Worm (Caenorhabditis elegans) whole organism, young adult: ENCODE results near the gene F32E10.9.
A peak's percentile ranks its signal among the peaks of the same experiment; 100 is the strongest.

ENCODE experiments used
- B0035.1 ChIP-seq: sonication (generic microtip); optimal IDR thresholded peaks from 2 replicates; lab custom pipeline; 2016; ENCODE audit warnings: missing genetic modification characterization, mild to moderate bottlenecking, missing compliant biosample characterization, missing genotype, missing genetic modification reagents
- C06A6.2 ChIP-seq: fragments of 200-800 bp; sonication (Bioruptor generic); conservative IDR thresholded peaks from 2 replicates; pipeline ENCODE4 v1.3.6; 2022; ENCODE audit warnings: missing genetic modification characterization, missing compliant biosample characterization
- F22D6.2 ChIP-seq: sonication (generic microtip); optimal IDR thresholded peaks from 2 replicates; lab custom pipeline; 2016; ENCODE audit warnings: mild to moderate bottlenecking, missing genetic modification characterization, missing compliant biosample characterization
- F23B12.7 ChIP-seq: sonication (generic microtip); optimal IDR thresholded peaks from 2 replicates; lab custom pipeline; 2017; ENCODE audit warnings: missing genetic modification characterization, mild to moderate bottlenecking, missing compliant biosample characterization, antibody characterized with exemption, moderate library complexity; ENCODE audit not compliant: insufficient read depth
- F33H1.4 ChIP-seq: fragments of 200-800 bp; sonication (Bioruptor generic); IDR thresholded peaks from 2 replicates; pipeline ENCODE4 v1.3.6; 2022; ENCODE audit warnings: missing genetic modification reagents, missing genetic modification characterization, missing compliant biosample characterization
- F49E8.2 ChIP-seq: sonication (generic microtip); optimal IDR thresholded peaks from 3 replicates; lab custom pipeline; 2017; ENCODE audit warnings: missing genetic modification characterization, mild to moderate bottlenecking, missing compliant biosample characterization, antibody characterized with exemption, moderate library complexity; ENCODE audit not compliant: insufficient read depth
- F52B5.7 ChIP-seq: sonication (generic microtip); optimal IDR thresholded peaks from 2 replicates; lab custom pipeline; 2016; ENCODE audit warnings: mild to moderate bottlenecking, missing genetic modification characterization, missing compliant biosample characterization
- F57A8.1 ChIP-seq: fragments of 200-800 bp; sonication (Bioruptor generic); optimal IDR thresholded peaks from 2 replicates; lab custom pipeline; 2018; ENCODE audit warnings: mild to moderate bottlenecking, missing genetic modification characterization, moderate library complexity, missing compliant biosample characterization
- T07F8.4 ChIP-seq: sonication (generic microtip); optimal IDR thresholded peaks from 2 replicates; lab custom pipeline; 2016; ENCODE audit warnings: mild to moderate bottlenecking, missing genetic modification characterization, moderate library complexity, missing compliant biosample characterization
- T26A5.8 ChIP-seq: sonication (generic microtip); optimal IDR thresholded peaks from 2 replicates; lab custom pipeline; 2016; ENCODE audit warnings: missing genetic modification characterization, missing compliant biosample characterization
- Y56A3A.18 ChIP-seq: fragments of 200-800 bp; sonication (Bioruptor generic); IDR thresholded peaks from 2 replicates; pipeline ENCODE4 v1.3.6; 2022; ENCODE audit warnings: missing genetic modification reagents, missing genetic modification characterization, missing compliant biosample characterization
- Y79H2A.3 ChIP-seq: fragments of 200-800 bp; sonication (Bioruptor generic); conservative IDR thresholded peaks from 2 replicates; pipeline ENCODE4 v1.3.6; 2022; ENCODE audit warnings: missing genetic modification reagents, missing genetic modification characterization, missing compliant biosample characterization
- ama-1 ChIP-seq, 3 experiments: fragments of 150-350 bp in 1 of 3; sonication (generic microtip) in 2 of 3; optimal IDR thresholded peaks; 2 replicates each; lab custom pipeline; 2014 to 2018; ENCODE audit warnings: missing biosample characterization in 2 of 3, missing genetic modification characterization in 2 of 3, missing genetic modification reagents in 2 of 3
- attf-6 ChIP-seq: fragments of 200-800 bp; sonication (Bioruptor generic); IDR thresholded peaks from 2 replicates; pipeline ENCODE4 v1.3.6; 2022; ENCODE audit warnings: missing genetic modification reagents, missing genetic modification characterization, missing compliant biosample characterization
- ccch-3 ChIP-seq: fragments of 200-800 bp; sonication (Bioruptor generic); optimal IDR thresholded peaks from 2 replicates; lab custom pipeline; 2018; ENCODE audit warnings: mild to moderate bottlenecking, missing genetic modification characterization, missing compliant biosample characterization
- cebp-1 ChIP-seq, 2 experiments: fragments of 200-800 bp in 1 of 2; sonication (Bioruptor generic) in 1 of 2; sonication (generic microtip) in 1 of 2; IDR thresholded peaks in 1 of 2; optimal IDR thresholded peaks in 1 of 2; 2 replicates each; pipeline versions ENCODE4 v1.3.6 to Lab custom; 2017 to 2022; ENCODE audit warnings: missing compliant biosample characterization in 2 of 2, missing genetic modification characterization in 2 of 2, mild to moderate bottlenecking in 1 of 2, missing genetic modification reagents in 1 of 2, moderate library complexity in 1 of 2
- ceh-40 ChIP-seq: fragments of 200-800 bp; sonication (Bioruptor generic); IDR thresholded peaks from 2 replicates; pipeline ENCODE4 v1.3.6; 2022; ENCODE audit warnings: missing genetic modification characterization, missing compliant biosample characterization
- ceh-91 ChIP-seq: fragments of 200-800 bp; sonication (Bioruptor generic); IDR thresholded peaks from 2 replicates; pipeline ENCODE4 v1.3.6; 2022; ENCODE audit warnings: missing genetic modification reagents, missing genetic modification characterization, missing compliant biosample characterization
- chd-7 ChIP-seq: sonication (generic microtip); optimal IDR thresholded peaks from 2 replicates; lab custom pipeline; 2016; ENCODE audit warnings: mild to moderate bottlenecking, missing genetic modification characterization, moderate library complexity, missing compliant biosample characterization
- die-1 ChIP-seq: sonication (generic microtip); optimal IDR thresholded peaks from 2 replicates; lab custom pipeline; 2016; ENCODE audit warnings: missing genotype, mild to moderate bottlenecking, missing genetic modification characterization, missing compliant biosample characterization
- dpff-1 ChIP-seq: sonication (generic microtip); optimal IDR thresholded peaks from 2 replicates; lab custom pipeline; 2017; ENCODE audit warnings: mild to moderate bottlenecking, missing genetic modification characterization, missing compliant biosample characterization
- efl-1 ChIP-seq: fragments of 150-350 bp; optimal IDR thresholded peaks from 2 replicates; lab custom pipeline; 2014; ENCODE audit warnings: missing biosample characterization, missing genetic modification reagents, missing genetic modification characterization
- egl-18 ChIP-seq: fragments of 200-800 bp; sonication (Bioruptor generic); IDR thresholded peaks from 2 replicates; pipeline ENCODE4 v1.3.6; 2022; ENCODE audit warnings: missing genetic modification reagents, missing genetic modification characterization, missing compliant biosample characterization
- ekl-4 ChIP-seq: fragments of 200-800 bp; sonication (Bioruptor generic); IDR thresholded peaks from 2 replicates; pipeline ENCODE4 v1.3.6; 2022; ENCODE audit warnings: missing genetic modification reagents, missing genetic modification characterization, missing compliant biosample characterization
- him-1 ChIP-seq: sonication (generic microtip); optimal IDR thresholded peaks from 2 replicates; lab custom pipeline; 2016; ENCODE audit warnings: missing genotype, missing genetic modification reagents, missing genetic modification characterization, missing compliant biosample characterization
- hlh-12 ChIP-seq: sonication (generic microtip); optimal IDR thresholded peaks from 2 replicates; lab custom pipeline; 2016; ENCODE audit warnings: missing genetic modification characterization, missing compliant biosample characterization
- lag-1 ChIP-seq: fragments of 200-800 bp; sonication (Bioruptor generic); IDR thresholded peaks from 2 replicates; pipeline ENCODE4 v1.3.6; 2022; ENCODE audit warnings: missing genetic modification reagents, missing genetic modification characterization, missing compliant biosample characterization
- lin-35 ChIP-seq, 3 experiments: fragments of 150-350 bp in 2 of 3; sonication (generic microtip) in 1 of 3; optimal IDR thresholded peaks; 2 replicates each; lab custom pipeline; 2014 to 2018; ENCODE audit warnings: missing biosample characterization in 3 of 3, missing genetic modification characterization in 3 of 3, missing genetic modification reagents in 3 of 3
- lin-40 ChIP-seq: sonication (generic microtip); optimal IDR thresholded peaks from 2 replicates; lab custom pipeline; 2016; ENCODE audit warnings: missing genetic modification characterization, mild to moderate bottlenecking, missing compliant biosample characterization, missing genotype, missing genetic modification reagents
- lin-54 ChIP-seq: fragments of 200-800 bp; sonication (Bioruptor generic); optimal IDR thresholded peaks from 2 replicates; lab custom pipeline; 2018; ENCODE audit warnings: mild to moderate bottlenecking, missing genetic modification characterization, missing compliant biosample characterization
- lir-1 ChIP-seq: fragments of 200-800 bp; sonication (Bioruptor generic); conservative IDR thresholded peaks from 2 replicates; pipeline ENCODE4 v1.3.6; 2022; ENCODE audit warnings: missing genetic modification reagents, missing genetic modification characterization, missing compliant biosample characterization
- lsl-1 ChIP-seq: fragments of 200-800 bp; sonication (Bioruptor generic); optimal IDR thresholded peaks from 2 replicates; lab custom pipeline; 2018; ENCODE audit warnings: mild to moderate bottlenecking, missing genetic modification characterization, moderate library complexity, missing compliant biosample characterization
- madf-3 ChIP-seq: fragments of 200-800 bp; sonication (Bioruptor generic); IDR thresholded peaks from 2 replicates; pipeline ENCODE4 v1.3.6; 2022; ENCODE audit warnings: missing genetic modification reagents, missing genetic modification characterization, missing compliant biosample characterization
- mcd-1 ChIP-seq: fragments of 200-800 bp; sonication (Bioruptor generic); IDR thresholded peaks from 2 replicates; pipeline ENCODE4 v1.3.6; 2022; ENCODE audit warnings: missing genetic modification reagents, missing genetic modification characterization, missing compliant biosample characterization
- mes-4 ChIP-seq: sonication (generic microtip); optimal IDR thresholded peaks from 2 replicates; lab custom pipeline; 2016; ENCODE audit warnings: missing genotype, missing genetic modification characterization, missing compliant biosample characterization
- mxl-1 ChIP-seq: sonication (generic microtip); optimal IDR thresholded peaks from 2 replicates; lab custom pipeline; 2016; ENCODE audit warnings: missing genetic modification characterization, missing compliant biosample characterization
- nfya-1 ChIP-seq: sonication (generic microtip); optimal IDR thresholded peaks from 2 replicates; lab custom pipeline; 2017; ENCODE audit warnings: antibody characterized with exemption, missing compliant biosample characterization, missing genetic modification characterization, borderline replicate concordance; ENCODE audit not compliant: insufficient read depth
- nhr-80 ChIP-seq: sonication (generic microtip); optimal IDR thresholded peaks from 2 replicates; lab custom pipeline; 2016; ENCODE audit warnings: missing genetic modification characterization, missing compliant biosample characterization
- pbrm-1 ChIP-seq: fragments of 200-800 bp; sonication (Bioruptor generic); IDR thresholded peaks from 2 replicates; pipeline ENCODE4 v1.3.6; 2022; ENCODE audit warnings: missing genetic modification reagents, missing genetic modification characterization, missing compliant biosample characterization
- sdz-38 ChIP-seq: sonication (generic microtip); optimal IDR thresholded peaks from 2 replicates; lab custom pipeline; 2016; ENCODE audit warnings: missing genotype, missing genetic modification characterization, missing compliant biosample characterization
- sea-2 ChIP-seq: fragments of 200-800 bp; sonication (Bioruptor generic); IDR thresholded peaks from 2 replicates; pipeline ENCODE4 v1.3.6; 2022; ENCODE audit warnings: missing genetic modification characterization, missing compliant biosample characterization
- snpc-1.3 ChIP-seq: sonication (generic microtip); optimal IDR thresholded peaks from 2 replicates; lab custom pipeline; 2017; ENCODE audit warnings: missing genetic modification characterization, mild to moderate bottlenecking, missing compliant biosample characterization, antibody characterized with exemption, moderate library complexity, missing genotype, missing genetic modification reagents; ENCODE audit not compliant: insufficient read depth
- somi-1 ChIP-seq: fragments of 200-800 bp; sonication (Bioruptor generic); optimal IDR thresholded peaks from 2 replicates; lab custom pipeline; 2018; ENCODE audit warnings: mild to moderate bottlenecking, missing genetic modification characterization, missing compliant biosample characterization
- sptf-2 ChIP-seq: fragments of 200-800 bp; sonication (Bioruptor generic); optimal IDR thresholded peaks from 2 replicates; lab custom pipeline; 2018; ENCODE audit warnings: mild to moderate bottlenecking, missing genetic modification characterization, missing compliant biosample characterization
- unc-62 ChIP-seq: fragments of 150-350 bp; optimal IDR thresholded peaks from 2 replicates; lab custom pipeline; 2014; ENCODE audit warnings: missing biosample characterization, missing genetic modification reagents, missing genetic modification characterization
- xnd-1 ChIP-seq: sonication (generic microtip); optimal IDR thresholded peaks from 2 replicates; lab custom pipeline; 2016; ENCODE audit warnings: missing genotype, missing genetic modification reagents, missing genetic modification characterization, missing compliant biosample characterization
- ztf-22 ChIP-seq: fragments of 200-800 bp; sonication (Bioruptor generic); optimal IDR thresholded peaks from 2 replicates; lab custom pipeline; 2018; ENCODE audit warnings: mild to moderate bottlenecking, missing genetic modification characterization, moderate library complexity, missing compliant biosample characterization

Gene F32E10.9

DNA sequence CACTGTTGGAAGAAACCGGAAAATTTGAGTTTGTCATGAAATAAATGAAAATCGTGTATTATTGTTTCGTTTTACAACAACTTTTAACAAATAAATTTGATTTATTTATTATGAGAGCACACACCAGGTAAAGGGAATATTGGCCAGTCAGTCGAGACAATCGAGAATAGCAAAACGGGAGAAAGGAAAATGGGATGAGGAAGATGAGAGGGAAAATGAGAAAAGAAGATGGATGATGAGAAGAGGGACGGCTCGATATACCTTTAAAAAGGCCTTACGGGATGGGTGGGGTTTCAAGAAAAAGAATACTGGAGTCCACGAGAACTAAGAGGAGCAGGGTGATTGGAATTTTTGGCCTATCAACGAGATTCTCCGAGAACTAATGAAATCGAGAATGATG lies 5.1 kb downstream of the F32E10.9 start (continued):
- TF ChIP-seq chd-7 (tag; lab: Kevin White, UChicago) (peak; percentile 28), Y79H2A.3 (no peak), somi-1 (GFP tag; lab: Kevin White, UChicago) (no peak), cebp-1 (GFP tag; IDR thresholded peaks at IDR 0.05; lab: Robert Waterston, UW) (no peak), cebp-1 (tag; optimal IDR thresholded peaks at IDR 0.05; lab: Kevin White, UChicago) (no peak), F22D6.2 (tag; lab: Kevin White, UChicago) (no peak), F52B5.7 (no peak), mxl-1 (no peak), nhr-80 (no peak), F23B12.7 (tag; lab: Kevin White, UChicago) (no peak), dpff-1 (tag; lab: Kevin White, UChicago) (no peak), C06A6.2 (GFP tag; lab: Robert Waterston, UW) (no peak), Y56A3A.18 (GFP tag; lab: Robert Waterston, UW) (no peak), lsl-1 (no peak), pbrm-1 (GFP tag; lab: Robert Waterston, UW) (no peak), mes-4 (tag; lab: Kevin White, UChicago) (peak; percentile 27), attf-6 (no peak; the same call in 1 of the 2 replicates), ccch-3 (GFP tag; lab: Kevin White, UChicago) (no peak), F33H1.4 (no peak), unc-62 (GFP tag; lab: Kevin White, UChicago) (no peak), ceh-40 (no peak), F49E8.2 (tag; lab: Kevin White, UChicago) (peak; percentile 81), T26A5.8 (tag; lab: Kevin White, UChicago) (no peak), sptf-2 (no peak), F57A8.1 (GFP tag; lab: Kevin White, UChicago) (no peak), egl-18 (no peak), sdz-38 (no peak), xnd-1 (tag; lab: Kevin White, UChicago) (no peak), sea-2 (no peak), T07F8.4 (tag; lab: Kevin White, UChicago) (no peak), die-1 (tag; lab: Kevin White, UChicago) (no peak), him-1 (tag; lab: Kevin White, UChicago) (no peak), nfya-1 (no peak), ekl-4 (GFP tag; lab: Robert Waterston, UW) (0 out of 2 replicates have a peak, but pooled peaks have one; percentile 26), snpc-1.3 (tag; lab: Kevin White, UChicago) (no peak), hlh-12 (no peak), lin-54 (GFP tag; lab: Kevin White, UChicago) (peak; percentile 30), efl-1 (GFP tag; lab: Kevin White, UChicago) (no peak), lir-1 (no peak), B0035.1 (no peak), lin-35 (GFP tag; optimal IDR thresholded peaks at IDR 0.05; lab: Kevin White, UChicago) (no peak), ceh-91 (GFP tag; lab: Robert Waterston, UW) (no peak), lin-40 (tag; lab: Kevin White, UChicago) (no peak), ztf-22 (GFP tag; lab: Kevin White, UChicago) (no peak), madf-3 (GFP tag; lab: Robert Waterston, UW) (0 out of 2 replicates have a peak, but pooled peaks have one; percentile 5), lag-1 (GFP tag; lab: Robert Waterston, UW) (no peak), mcd-1 (GFP tag; lab: Robert Waterston, UW) (no peak), ama-1 (optimal IDR thresholded peaks at IDR 0.05; lab: Kevin White, UChicago) (no peak), ama-1 (GFP tag; optimal IDR thresholded peaks at IDR 0.05; lab: Kevin White, UChicago) (peak in 1 of 2 experiments; percentile 22)
